Fruit fly (Drosophila melanogaster): Measurements from ENCODE around the gene sad.

dm6 chr3R:11882506-11882953 lies 5.5 kb downstream of the sad start, which contains the start of the genes CG6962 and CG31368:
- TF ChIP-seq CG8478 (optimal IDR thresholded peaks at IDR 0.05), result no peak
- TF ChIP-seq psq (optimal IDR thresholded peaks at IDR 0.05), result no peak

All from whole organism.